Worm (Caenorhabditis elegans) whole organism, L4 larva: Measurements from ENCODE around the gene npp-1.

Experiments
- F10B5.3 ChIP-seq: sonication (generic microtip); optimal IDR thresholded peaks from 2 replicates; lab custom pipeline; 2016; ENCODE audit warnings: mild to moderate bottlenecking, missing genetic modification characterization, missing compliant biosample characterization
- R02D3.7 ChIP-seq: fragments of 150-350 bp; sonication (generic microtip); optimal IDR thresholded peaks from 3 replicates; lab custom pipeline; 2014; ENCODE audit warnings: missing biosample characterization, missing genetic modification characterization
- Y105C5A.15 ChIP-seq: fragments of 200-800 bp; sonication (Bioruptor generic); IDR thresholded peaks from 2 replicates; pipeline ENCODE4 v1.3.6; 2022; ENCODE audit warnings: missing genetic modification characterization, missing compliant biosample characterization
- Y75B8A.6 ChIP-seq: fragments of 200-800 bp; sonication (Bioruptor generic); IDR thresholded peaks from 2 replicates; pipeline ENCODE4 v1.3.6; 2022; ENCODE audit warnings: missing genetic modification reagents, missing genetic modification characterization, missing compliant biosample characterization
- aha-1 ChIP-seq: fragments of 150-350 bp; peaks from one replicate; lab custom pipeline; 2014; ENCODE audit warnings: missing biosample characterization, missing genetic modification characterization
- ama-1 ChIP-seq: fragments of 150-350 bp; optimal IDR thresholded peaks from 2 replicates; lab custom pipeline; 2014; ENCODE audit warnings: inconsistent platforms, mixed read lengths
- ceh-32 ChIP-seq: sonication (generic microtip); optimal IDR thresholded peaks from 2 replicates; lab custom pipeline; 2016; ENCODE audit warnings: mild to moderate bottlenecking, missing genetic modification characterization, missing compliant biosample characterization; ENCODE audit not compliant: poor library complexity
- ces-1 ChIP-seq: fragments of 150-350 bp; sonication (generic microtip); optimal IDR thresholded peaks from 4 replicates; lab custom pipeline; 2014; ENCODE audit warnings: missing biosample characterization, missing genetic modification reagents, missing genetic modification characterization
- dve-1 ChIP-seq: sonication (generic microtip); optimal IDR thresholded peaks from 2 replicates; lab custom pipeline; 2017; ENCODE audit warnings: antibody characterized with exemption, mild to moderate bottlenecking, missing genetic modification characterization, missing compliant biosample characterization; ENCODE audit not compliant: insufficient read depth
- egl-43 ChIP-seq: fragments of 200-800 bp; sonication (Bioruptor generic); IDR thresholded peaks from 2 replicates; pipeline ENCODE4 v1.3.6; 2022; ENCODE audit warnings: missing genetic modification reagents, missing genetic modification characterization, missing compliant biosample characterization
- hlh-11 ChIP-seq: fragments of 200-800 bp; sonication (Bioruptor generic); optimal IDR thresholded peaks from 2 replicates; lab custom pipeline; 2018; ENCODE audit warnings: mild to moderate bottlenecking, missing genetic modification characterization, missing compliant biosample characterization
- jun-1 ChIP-seq: fragments of 150-350 bp; optimal IDR thresholded peaks from 2 replicates; lab custom pipeline; 2014; ENCODE audit warnings: missing biosample characterization, missing genetic modification reagents, missing genetic modification characterization
- lin-1 ChIP-seq: fragments of 200-800 bp; sonication (Bioruptor generic); IDR thresholded peaks from 2 replicates; pipeline ENCODE4 v1.3.6; 2022; ENCODE audit warnings: missing genetic modification reagents, missing genetic modification characterization, missing compliant biosample characterization
- lin-13 ChIP-seq: fragments of 150-350 bp; optimal IDR thresholded peaks from 2 replicates; lab custom pipeline; 2014; ENCODE audit warnings: missing biosample characterization, missing genetic modification reagents, missing genetic modification characterization
- lin-29 ChIP-seq: fragments of 200-800 bp; sonication (Bioruptor generic); IDR thresholded peaks from 2 replicates; pipeline ENCODE4 v1.3.6; 2022; ENCODE audit warnings: missing genetic modification reagents, missing genetic modification characterization, missing compliant biosample characterization
- lin-39 ChIP-seq: fragments of 150-350 bp; optimal IDR thresholded peaks from 2 replicates; lab custom pipeline; 2014; ENCODE audit warnings: missing biosample characterization, missing genetic modification reagents, missing genetic modification characterization
- lir-3 ChIP-seq: sonication (generic microtip); optimal IDR thresholded peaks from 2 replicates; lab custom pipeline; 2016; ENCODE audit warnings: mild to moderate bottlenecking, missing genetic modification characterization, missing compliant biosample characterization
- lsy-2 ChIP-seq, 2 experiments: fragments of 150-350 bp in 1 of 2; sonication (generic microtip) in 1 of 2; optimal IDR thresholded peaks; 2 replicates each; lab custom pipeline; 2014 to 2017; ENCODE audit warnings: missing biosample characterization in 2 of 2, missing genetic modification characterization in 2 of 2
- madf-5 ChIP-seq, 2 experiments: fragments of 200-800 bp; sonication (Bioruptor generic); IDR thresholded peaks; 2 replicates each; pipeline ENCODE4 v1.3.6; 2022; ENCODE audit warnings: missing compliant biosample characterization in 2 of 2, missing genetic modification characterization in 2 of 2
- madf-9 ChIP-seq: fragments of 200-800 bp; sonication (Bioruptor generic); conservative IDR thresholded peaks from 2 replicates; pipeline ENCODE4 v1.3.6; 2022; ENCODE audit warnings: missing genetic modification reagents, missing genetic modification characterization, missing compliant biosample characterization
- mdl-1 ChIP-seq, 2 experiments: fragments of 150-350 bp in 1 of 2; sonication (generic microtip) in 1 of 2; optimal IDR thresholded peaks; 2 replicates each; lab custom pipeline; 2014 to 2017; ENCODE audit warnings: missing biosample characterization in 2 of 2, missing genetic modification characterization in 2 of 2
- mdt-29 ChIP-seq: fragments of 200-800 bp; sonication (Bioruptor generic); IDR thresholded peaks from 2 replicates; pipeline ENCODE4 v1.3.6; 2022; ENCODE audit warnings: missing genetic modification reagents, missing genetic modification characterization, missing compliant biosample characterization
- mxl-3 ChIP-seq: fragments of 200-800 bp; sonication (Bioruptor generic); optimal IDR thresholded peaks from 2 replicates; lab custom pipeline; 2018; ENCODE audit warnings: mild to moderate bottlenecking, missing genetic modification characterization, missing compliant biosample characterization
- nhr-28 ChIP-seq: fragments of 150-350 bp; optimal IDR thresholded peaks from 2 replicates; lab custom pipeline; 2014; ENCODE audit warnings: missing biosample characterization, missing genetic modification characterization
- nhr-48 ChIP-seq: sonication (generic microtip); optimal IDR thresholded peaks from 2 replicates; lab custom pipeline; 2016; ENCODE audit warnings: mild to moderate bottlenecking, missing genetic modification characterization, missing compliant biosample characterization
- nhr-6 ChIP-seq: fragments of 150-350 bp; optimal IDR thresholded peaks from 2 replicates; lab custom pipeline; 2014; ENCODE audit warnings: missing biosample characterization, missing genetic modification characterization
- nhr-76 ChIP-seq: fragments of 150-350 bp; optimal IDR thresholded peaks from 2 replicates; lab custom pipeline; 2014; ENCODE audit warnings: missing biosample characterization, missing genetic modification characterization
- nhr-77 ChIP-seq: fragments of 150-350 bp; optimal IDR thresholded peaks from 2 replicates; lab custom pipeline; 2014; ENCODE audit warnings: missing biosample characterization, missing genetic modification characterization
- pha-4 ChIP-seq, 2 experiments: fragments of 150-350 bp in 1 of 2; fragments of 200-800 bp in 1 of 2; sonication (Bioruptor generic) in 1 of 2; IDR thresholded peaks in 1 of 2; optimal IDR thresholded peaks in 1 of 2; 2 replicates each; pipeline versions ENCODE4 v1.3.6 to Lab custom; 2014 to 2022; ENCODE audit warnings: missing genetic modification characterization in 2 of 2, missing genetic modification reagents in 2 of 2, missing biosample characterization in 1 of 2, missing compliant biosample characterization in 1 of 2
- php-3 ChIP-seq: fragments of 200-800 bp; sonication (Bioruptor generic); IDR thresholded peaks from 2 replicates; pipeline ENCODE4 v1.3.6; 2022; ENCODE audit warnings: missing genetic modification reagents, missing genetic modification characterization, missing compliant biosample characterization
- rbr-2 ChIP-seq: sonication (generic microtip); optimal IDR thresholded peaks from 2 replicates; lab custom pipeline; 2016; ENCODE audit warnings: missing genotype, missing genetic modification characterization, missing compliant biosample characterization
- saeg-2 ChIP-seq: fragments of 200-800 bp; sonication (Bioruptor generic); IDR thresholded peaks from 2 replicates; pipeline ENCODE4 v1.3.6; 2022; ENCODE audit warnings: missing genetic modification reagents, missing genetic modification characterization, missing compliant biosample characterization
- snpc-4 ChIP-seq: fragments of 150-350 bp; optimal IDR thresholded peaks from 2 replicates; lab custom pipeline; 2014; ENCODE audit warnings: missing biosample characterization, missing genetic modification characterization
- spr-1 ChIP-seq: sonication (generic microtip); optimal IDR thresholded peaks from 2 replicates; lab custom pipeline; 2016; ENCODE audit warnings: mild to moderate bottlenecking, missing genetic modification characterization, missing compliant biosample characterization
- tra-1 ChIP-seq: fragments of 200-800 bp; sonication (Bioruptor generic); IDR thresholded peaks from 2 replicates; pipeline ENCODE4 v1.3.6; 2022; ENCODE audit warnings: missing genetic modification reagents, missing genetic modification characterization, missing compliant biosample characterization
- unc-130 ChIP-seq: sonication (generic microtip); optimal IDR thresholded peaks from 2 replicates; lab custom pipeline; 2016; ENCODE audit warnings: missing genetic modification reagents, missing genetic modification characterization, missing compliant biosample characterization
- unc-39 ChIP-seq: sonication (generic microtip); optimal IDR thresholded peaks from 2 replicates; lab custom pipeline; 2017; ENCODE audit warnings: missing biosample characterization, missing genetic modification characterization
- zip-11 ChIP-seq: fragments of 200-800 bp; sonication (Bioruptor generic); IDR thresholded peaks from 2 replicates; pipeline ENCODE4 v1.3.6; 2022; ENCODE audit warnings: missing genetic modification characterization, missing compliant biosample characterization
- zip-2 ChIP-seq: fragments of 150-350 bp; optimal IDR thresholded peaks from 2 replicates; lab custom pipeline; 2014; ENCODE audit warnings: missing biosample characterization, missing genetic modification characterization

npp-1 gene

ce11 chrIV:9825196-9825744, 33.0 kb upstream of the npp-1 start, which contains the start of gene mtr-4 (continued):
- no peak for TF ChIP-seq ama-1 (lab: Kevin White, UChicago)
- TF ChIP-seq ces-1 (GFP tag; lab: Kevin White, UChicago), result no peak
- no peak for TF ChIP-seq rbr-2
- 0 out of 2 replicates have a peak, but pooled peaks have one; percentile 53 for TF ChIP-seq tra-1 (GFP tag; lab: Robert Waterston, UW)
- TF ChIP-seq lsy-2 (tag; optimal IDR thresholded peaks at IDR 0.05; lab: Kevin White, UChicago), result no peak
- TF ChIP-seq unc-39 (tag; lab: Kevin White, UChicago), result no peak
- peak; percentile 3 for TF ChIP-seq nhr-28 (tag; lab: Kevin White, UChicago)
- TF ChIP-seq zip-11 (GFP tag; lab: Robert Waterston, UW), result no peak
- no peak for TF ChIP-seq mdt-29 (GFP tag; lab: Robert Waterston, UW)
- TF ChIP-seq zip-2 (tag; lab: Kevin White, UChicago), result no peak
- no peak for TF ChIP-seq madf-5 (GFP tag; IDR thresholded peaks at IDR 0.05; lab: Robert Waterston, UW)
- TF ChIP-seq nhr-76, result no peak
- no peak; the same call in 1 of the 2 replicates for TF ChIP-seq lin-1 (GFP tag; lab: Robert Waterston, UW)
- TF ChIP-seq mdl-1 (tag; optimal IDR thresholded peaks at IDR 0.05; lab: Kevin White, UChicago), result peak in 1 of 2 experiments; percentile 17
- TF ChIP-seq saeg-2 (GFP tag; lab: Robert Waterston, UW), result no peak
- no peak for TF ChIP-seq jun-1
- no peak for TF ChIP-seq lin-13
- TF ChIP-seq snpc-4 (tag; lab: Kevin White, UChicago), result no peak
- TF ChIP-seq F10B5.3 (tag; lab: Kevin White, UChicago), result no peak
- no peak for TF ChIP-seq Y75B8A.6 (GFP tag; lab: Robert Waterston, UW)
- no peak for TF ChIP-seq egl-43 (GFP tag; lab: Robert Waterston, UW)
- TF ChIP-seq nhr-77, result no peak
- no peak for TF ChIP-seq lin-39 (tag; lab: Kevin White, UChicago)
- no peak for TF ChIP-seq nhr-6 (tag; lab: Kevin White, UChicago)
- no peak for TF ChIP-seq madf-9 (GFP tag; lab: Robert Waterston, UW)
- no peak for TF ChIP-seq R02D3.7 (tag; lab: Kevin White, UChicago)
- TF ChIP-seq ceh-32 (tag; lab: Kevin White, UChicago), result no peak
- no peak for TF ChIP-seq mxl-3 (GFP tag; lab: Kevin White, UChicago)
- peak; percentile 8 for TF ChIP-seq unc-130 (GFP tag; lab: Kevin White, UChicago)

ce11 chrIV:9832586-9832985, 25.7 kb upstream of the npp-1 start, which contains the start of gene kin-21:
kin-21 (plus strand) TSS chrIV:9832886.
- TF ChIP-seq lsy-2 (tag; optimal IDR thresholded peaks at IDR 0.05; lab: Kevin White, UChicago), result no peak
- TF ChIP-seq hlh-11 (tag; lab: Kevin White, UChicago), result no peak
- no peak for TF ChIP-seq Y105C5A.15 (GFP tag; lab: Robert Waterston, UW)
- no peak for TF ChIP-seq pha-4 (GFP tag; IDR thresholded peaks at IDR 0.05; lab: Robert Waterston, UW)
- no peak for TF ChIP-seq pha-4 (tag; optimal IDR thresholded peaks at IDR 0.05; lab: Kevin White, UChicago)
- TF ChIP-seq nhr-48 (tag; lab: Kevin White, UChicago), result no peak
- no peak for TF ChIP-seq ama-1 (lab: Kevin White, UChicago)
- no peak for TF ChIP-seq lin-39 (tag; lab: Kevin White, UChicago)
- no peak for TF ChIP-seq dve-1 (tag; lab: Kevin White, UChicago)
- no peak for TF ChIP-seq nhr-28 (tag; lab: Kevin White, UChicago)
- TF ChIP-seq mxl-3 (GFP tag; lab: Kevin White, UChicago), result no peak

DNA sequence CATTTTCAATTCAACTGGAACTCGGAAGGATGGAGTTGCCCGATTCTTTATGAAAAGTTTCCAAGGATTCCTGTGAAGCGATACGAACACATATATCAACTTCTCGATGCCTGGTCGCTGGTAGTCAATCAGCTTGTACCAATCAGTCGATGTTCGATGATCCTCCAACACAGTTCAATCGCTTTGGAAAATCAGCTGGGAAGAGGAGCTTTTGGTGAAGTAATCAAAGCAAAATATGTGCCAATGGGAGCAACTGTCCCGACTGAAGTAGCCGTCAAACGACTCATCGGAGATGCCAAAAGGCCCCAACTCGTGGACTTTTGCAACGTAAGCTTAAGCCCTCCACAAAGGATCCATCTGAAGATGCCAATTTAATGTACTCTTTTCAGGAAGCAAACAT, 25.0 kb upstream of the npp-1 start:
- TF ChIP-seq dve-1 (tag; lab: Kevin White, UChicago) (no peak), lir-3 (tag; lab: Kevin White, UChicago) (no peak), ces-1 (GFP tag; lab: Kevin White, UChicago) (no peak), php-3 (GFP tag; lab: Robert Waterston, UW) (no peak), spr-1 (no peak), Y105C5A.15 (GFP tag; lab: Robert Waterston, UW) (no peak), aha-1 (tag; lab: Kevin White, UChicago) (peak; percentile 95), lin-29 (no peak)
